Fruit fly (Drosophila melanogaster): ENCODE measurements around the gene CG16727.

The CG16727 gene

dm6 chr3R:19612908-19613431 is at the start of gene CG16727:
Gene CG16727 (plus strand): TSS chr3R:19613381.
- TF ChIP-seq ttk (optimal IDR thresholded peaks at IDR 0.05) (no peak), insv (optimal IDR thresholded peaks at IDR 0.05) (no peak), Sin3A (optimal IDR thresholded peaks at IDR 0.05) (no peak)

- no peak for TF ChIP-seq ttk (optimal IDR thresholded peaks at IDR 0.05)
- TF ChIP-seq psq (optimal IDR thresholded peaks at IDR 0.05), result no peak
- TF ChIP-seq h (optimal IDR thresholded peaks at IDR 0.05), result no peak
- no peak for TF ChIP-seq Myc (optimal IDR thresholded peaks at IDR 0.05)
- TF ChIP-seq insv (optimal IDR thresholded peaks at IDR 0.05), result no peak
- TF ChIP-seq Sin3A (optimal IDR thresholded peaks at IDR 0.05), result no peak
Observed at dm6 chr3R:19568736-19569135, 44.4 kb upstream of the CG16727 start.

dm6 chr3R:19569139-19569538 is 44.0 kb upstream of the CG16727 start:
- TF ChIP-seq insv (optimal IDR thresholded peaks at IDR 0.05), result no peak
- no peak for TF ChIP-seq ttk (optimal IDR thresholded peaks at IDR 0.05)
- no peak for TF ChIP-seq h (optimal IDR thresholded peaks at IDR 0.05)
- TF ChIP-seq Sin3A (optimal IDR thresholded peaks at IDR 0.05), result no peak
- TF ChIP-seq psq (optimal IDR thresholded peaks at IDR 0.05), result no peak
- TF ChIP-seq Myc (optimal IDR thresholded peaks at IDR 0.05), result no peak

- no peak for TF ChIP-seq Myc (optimal IDR thresholded peaks at IDR 0.05)
Observed at dm6 chr3R:19569654-19570053, 43.5 kb upstream of the CG16727 start.

dm6 chr3R:19571195-19571594 is 42.0 kb upstream of the CG16727 start:
- TF ChIP-seq Myc (optimal IDR thresholded peaks at IDR 0.05) (no peak), insv (optimal IDR thresholded peaks at IDR 0.05) (no peak), h (optimal IDR thresholded peaks at IDR 0.05) (no peak), Sin3A (optimal IDR thresholded peaks at IDR 0.05) (no peak), psq (optimal IDR thresholded peaks at IDR 0.05) (no peak), ttk (optimal IDR thresholded peaks at IDR 0.05) (no peak)

dm6 chr3R:19571938-19572337 is 41.2 kb upstream of the CG16727 start:
- TF ChIP-seq insv (optimal IDR thresholded peaks at IDR 0.05) (no peak), Myc (optimal IDR thresholded peaks at IDR 0.05) (no peak), ttk (optimal IDR thresholded peaks at IDR 0.05) (no peak), Sin3A (optimal IDR thresholded peaks at IDR 0.05) (no peak), psq (optimal IDR thresholded peaks at IDR 0.05) (no peak), h (optimal IDR thresholded peaks at IDR 0.05) (no peak)

- TF ChIP-seq ttk (optimal IDR thresholded peaks at IDR 0.05) (no peak), h (optimal IDR thresholded peaks at IDR 0.05) (no peak), psq (optimal IDR thresholded peaks at IDR 0.05) (no peak), insv (optimal IDR thresholded peaks at IDR 0.05) (no peak), Myc (optimal IDR thresholded peaks at IDR 0.05) (no peak), Sin3A (optimal IDR thresholded peaks at IDR 0.05) (no peak)
Observed at dm6 chr3R:19581829-19582228, 31.4 kb upstream of the CG16727 start.

- no peak for TF ChIP-seq h (optimal IDR thresholded peaks at IDR 0.05)
- no peak for TF ChIP-seq Sin3A (optimal IDR thresholded peaks at IDR 0.05)
- TF ChIP-seq psq (optimal IDR thresholded peaks at IDR 0.05), result no peak
- no peak for TF ChIP-seq Myc (optimal IDR thresholded peaks at IDR 0.05)
- TF ChIP-seq insv (optimal IDR thresholded peaks at IDR 0.05), result no peak
- no peak for TF ChIP-seq ttk (optimal IDR thresholded peaks at IDR 0.05)
Observed at dm6 chr3R:19583311-19583710, 29.9 kb upstream of the CG16727 start.

- TF ChIP-seq ttk (optimal IDR thresholded peaks at IDR 0.05) (no peak), Sin3A (optimal IDR thresholded peaks at IDR 0.05) (no peak), psq (optimal IDR thresholded peaks at IDR 0.05) (no peak), insv (optimal IDR thresholded peaks at IDR 0.05) (no peak), Myc (optimal IDR thresholded peaks at IDR 0.05) (no peak), h (optimal IDR thresholded peaks at IDR 0.05) (no peak)
Observed at dm6 chr3R:19584818-19585217, 28.4 kb upstream of the CG16727 start.

dm6 chr3R:19586319-19586718 is 26.9 kb upstream of the CG16727 start:
- TF ChIP-seq psq (optimal IDR thresholded peaks at IDR 0.05), result no peak

- TF ChIP-seq insv (optimal IDR thresholded peaks at IDR 0.05), result no peak
- no peak for TF ChIP-seq psq (optimal IDR thresholded peaks at IDR 0.05)
- no peak for TF ChIP-seq Sin3A (optimal IDR thresholded peaks at IDR 0.05)
- no peak for TF ChIP-seq h (optimal IDR thresholded peaks at IDR 0.05)
- TF ChIP-seq ttk (optimal IDR thresholded peaks at IDR 0.05), result no peak
- TF ChIP-seq Myc (optimal IDR thresholded peaks at IDR 0.05), result no peak
Observed at dm6 chr3R:19587652-19588051, 25.5 kb upstream of the CG16727 start.

dm6 chr3R:19598855-19599254 is 14.3 kb upstream of the CG16727 start, which contains the start of gene Cpr92A:
Gene Cpr92A (minus strand): TSS chr3R:19598955.
- no peak for TF ChIP-seq Sin3A (optimal IDR thresholded peaks at IDR 0.05)
- TF ChIP-seq insv (optimal IDR thresholded peaks at IDR 0.05), result no peak
- no peak for TF ChIP-seq ttk (optimal IDR thresholded peaks at IDR 0.05)
- TF ChIP-seq psq (optimal IDR thresholded peaks at IDR 0.05), result no peak
- TF ChIP-seq h (optimal IDR thresholded peaks at IDR 0.05), result no peak
- TF ChIP-seq Myc (optimal IDR thresholded peaks at IDR 0.05), result no peak

dm6 chr3R:19600335-19600734 is 12.8 kb upstream of the CG16727 start, which contains the start of gene CG7333:
Gene CG7333 (plus strand): TSS chr3R:19600635.
- no peak for TF ChIP-seq psq (optimal IDR thresholded peaks at IDR 0.05)
- TF ChIP-seq insv (optimal IDR thresholded peaks at IDR 0.05), result no peak
- no peak for TF ChIP-seq ttk (optimal IDR thresholded peaks at IDR 0.05)
- no peak for TF ChIP-seq Myc (optimal IDR thresholded peaks at IDR 0.05)

dm6 chr3R:19602996-19603395 is 10.2 kb upstream of the CG16727 start, which contains the start of gene CG7342:
Gene CG7342 (plus strand): TSS chr3R:19603375.
- TF ChIP-seq Sin3A (optimal IDR thresholded peaks at IDR 0.05), result no peak
- TF ChIP-seq ttk (optimal IDR thresholded peaks at IDR 0.05), result no peak
- no peak for TF ChIP-seq Myc (optimal IDR thresholded peaks at IDR 0.05)
- no peak for TF ChIP-seq psq (optimal IDR thresholded peaks at IDR 0.05)
- no peak for TF ChIP-seq h (optimal IDR thresholded peaks at IDR 0.05)
- TF ChIP-seq insv (optimal IDR thresholded peaks at IDR 0.05), result no peak
